Fruit fly (Drosophila melanogaster) whole organism, embryonic: Measurements from ENCODE around the gene CG11811.

Source experiments
- Atf6 ChIP-seq: fragments of 200-800 bp; sonication (Bioruptor generic); IDR thresholded peaks from 2 replicates; pipeline ENCODE4 v1.3.6; 2022; ENCODE audit warnings: missing biosample characterization, missing genetic modification characterization
- B-H2 ChIP-seq: fragments of 200-800 bp; sonication (Bioruptor generic); optimal IDR thresholded peaks from 2 replicates; lab custom pipeline; 2018; ENCODE audit warnings: missing biosample characterization, mild to moderate bottlenecking, missing genetic modification characterization
- Blimp-1 ChIP-seq: fragments of 200-800 bp; sonication (Bioruptor generic); optimal IDR thresholded peaks from 3 replicates; lab custom pipeline; 2018; ENCODE audit warnings: missing biosample characterization, missing genetic modification characterization, mild to moderate bottlenecking, moderate library complexity, missing genetic modification reagents
- Bteb2 ChIP-seq: fragments of 200-800 bp; sonication (Bioruptor generic); optimal IDR thresholded peaks from 2 replicates; lab custom pipeline; 2016; ENCODE audit warnings: missing biosample characterization, missing genetic modification characterization
- CG10209 ChIP-seq: fragments of 200-800 bp; sonication (Bioruptor generic); optimal IDR thresholded peaks from 3 replicates; lab custom pipeline; 2017; ENCODE audit warnings: missing biosample characterization, mild to moderate bottlenecking, missing genetic modification characterization, missing genetic modification reagents
- CG10462 ChIP-seq: fragments of 200-800 bp; sonication (Bioruptor generic); optimal IDR thresholded peaks from 2 replicates; lab custom pipeline; 2016; ENCODE audit warnings: missing biosample characterization, missing genetic modification characterization
- CG10543 ChIP-seq: fragments of 200-800 bp; sonication (Bioruptor generic); optimal IDR thresholded peaks from 3 replicates; lab custom pipeline; 2017; ENCODE audit warnings: missing biosample characterization, mild to moderate bottlenecking, missing genetic modification characterization, moderate library complexity
- CG11695 ChIP-seq: fragments of 200-800 bp; sonication (Bioruptor generic); IDR thresholded peaks from 3 replicates; pipeline ENCODE4 v1.3.6; 2022; ENCODE audit warnings: missing biosample characterization, missing genetic modification characterization
- CG12071 ChIP-seq: fragments of 200-800 bp; sonication (Bioruptor generic); optimal IDR thresholded peaks from 3 replicates; lab custom pipeline; 2018; ENCODE audit warnings: missing biosample characterization, mild to moderate bottlenecking, missing genetic modification characterization
- CG12236 ChIP-seq: fragments of 200-800 bp; sonication (Bioruptor generic); optimal IDR thresholded peaks from 2 replicates; lab custom pipeline; 2016; ENCODE audit warnings: missing biosample characterization, missing genetic modification characterization
- CG14860 ChIP-seq: fragments of 200-800 bp; sonication (Bioruptor generic); IDR thresholded peaks from 3 replicates; pipeline ENCODE4 v1.3.6; 2022; ENCODE audit warnings: missing biosample characterization, missing genetic modification characterization; ENCODE audit not compliant: partially characterized antibody
- CG17612 ChIP-seq: fragments of 200-800 bp; sonication (Bioruptor generic); IDR thresholded peaks from 2 replicates; pipeline ENCODE4 v1.3.6; 2022; ENCODE audit warnings: missing biosample characterization, missing genetic modification characterization
- CG17802 ChIP-seq: fragments of 200-800 bp; sonication (Bioruptor generic); optimal IDR thresholded peaks from 2 replicates; lab custom pipeline; 2018; ENCODE audit warnings: missing biosample characterization, mild to moderate bottlenecking, missing genetic modification characterization, moderate library complexity
- CG1792 ChIP-seq: fragments of 200-800 bp; sonication (Bioruptor generic); optimal IDR thresholded peaks from 2 replicates; lab custom pipeline; 2016; ENCODE audit warnings: missing biosample characterization, missing genetic modification characterization
- CG18476 ChIP-seq: fragments of 200-800 bp; sonication (Bioruptor generic); optimal IDR thresholded peaks from 2 replicates; lab custom pipeline; 2016; ENCODE audit warnings: missing biosample characterization, mild to moderate bottlenecking, missing genetic modification characterization
- CG2199 ChIP-seq: fragments of 200-800 bp; sonication (Bioruptor generic); IDR thresholded peaks from 3 replicates; pipeline ENCODE4 v1.3.6; 2022; ENCODE audit warnings: missing biosample characterization, missing genetic modification characterization
- CG30020 ChIP-seq: fragments of 200-800 bp; optimal IDR thresholded peaks from 2 replicates; lab custom pipeline; 2019; ENCODE audit warnings: missing biosample characterization, mild to moderate bottlenecking, missing genetic modification characterization, moderate library complexity
- CG32767 ChIP-seq: fragments of 200-800 bp; sonication (Bioruptor generic); IDR thresholded peaks from 2 replicates; pipeline ENCODE4 v1.3.6; 2022; ENCODE audit warnings: missing biosample characterization, missing genetic modification characterization
- CG33557 ChIP-seq: fragments of 200-800 bp; sonication (Bioruptor generic); optimal IDR thresholded peaks from 2 replicates; lab custom pipeline; 2019; ENCODE audit warnings: missing biosample characterization, mild to moderate bottlenecking, missing genetic modification characterization, moderate library complexity
- CG34376 ChIP-seq: fragments of 200-800 bp; sonication (Bioruptor generic); optimal IDR thresholded peaks from 2 replicates; lab custom pipeline; 2018; ENCODE audit warnings: missing biosample characterization, mild to moderate bottlenecking, missing genetic modification characterization
- CG5180 ChIP-seq: fragments of 200-800 bp; sonication (Bioruptor generic); optimal IDR thresholded peaks from 3 replicates; lab custom pipeline; 2017; ENCODE audit warnings: missing biosample characterization, missing genetic modification characterization, mild to moderate bottlenecking, moderate library complexity, missing genetic modification reagents
- CG5245 ChIP-seq: fragments of 200-800 bp; sonication (Bioruptor generic); optimal IDR thresholded peaks from 3 replicates; lab custom pipeline; 2016; ENCODE audit warnings: missing biosample characterization, missing genetic modification characterization
- CG6254 ChIP-seq: fragments of 200-800 bp; sonication (Bioruptor generic); optimal IDR thresholded peaks from 3 replicates; lab custom pipeline; 2017; ENCODE audit warnings: mild to moderate bottlenecking, missing biosample characterization, missing genetic modification reagents, missing genetic modification characterization
- CG6683 ChIP-seq: fragments of 200-800 bp; sonication (Bioruptor generic); optimal IDR thresholded peaks from 2 replicates; lab custom pipeline; 2017; ENCODE audit warnings: missing biosample characterization, mild to moderate bottlenecking, missing genetic modification characterization, missing genetic modification reagents
- CG6854 ChIP-seq: fragments of 200-800 bp; sonication (Bioruptor generic); optimal IDR thresholded peaks from 3 replicates; lab custom pipeline; 2017; ENCODE audit warnings: missing biosample characterization, mild to moderate bottlenecking, missing genetic modification characterization
- CG7271 ChIP-seq: fragments of 200-800 bp; sonication (Bioruptor generic); optimal IDR thresholded peaks from 2 replicates; lab custom pipeline; 2018; ENCODE audit warnings: missing biosample characterization, mild to moderate bottlenecking, missing genetic modification characterization, moderate library complexity
- CG9727 ChIP-seq: fragments of 200-800 bp; sonication (Bioruptor generic); optimal IDR thresholded peaks from 3 replicates; lab custom pipeline; 2017; ENCODE audit warnings: missing biosample characterization, mild to moderate bottlenecking, missing genetic modification characterization
- CG9817 ChIP-seq: fragments of 200-800 bp; sonication (Bioruptor generic); optimal IDR thresholded peaks from 2 replicates; lab custom pipeline; 2018; ENCODE audit warnings: missing biosample characterization, mild to moderate bottlenecking, missing genetic modification characterization, moderate library complexity
- CG9932 ChIP-seq: fragments of 200-800 bp; sonication (Bioruptor generic); IDR thresholded peaks from 2 replicates; pipeline ENCODE4 v1.3.6; 2022; ENCODE audit warnings: missing biosample characterization, missing genetic modification characterization
- CoRest ChIP-seq: fragments of 200-800 bp; sonication (Bioruptor generic); optimal IDR thresholded peaks from 3 replicates; lab custom pipeline; 2018; ENCODE audit warnings: missing biosample characterization, mild to moderate bottlenecking, missing genetic modification characterization, moderate library complexity
- Dbx ChIP-seq: fragments of 200-800 bp; sonication (Bioruptor generic); IDR thresholded peaks from 3 replicates; pipeline ENCODE4 v1.3.6; 2022; ENCODE audit warnings: missing biosample characterization, missing genetic modification characterization
- Ets65A ChIP-seq: fragments of 200-800 bp; sonication (Bioruptor generic); peaks from one replicate; lab custom pipeline; 2016; ENCODE audit warnings: missing biosample characterization, missing genetic modification characterization
- Hmx ChIP-seq: fragments of 200-800 bp; sonication (Bioruptor generic); optimal IDR thresholded peaks from 2 replicates; lab custom pipeline; 2016; ENCODE audit warnings: missing biosample characterization, missing genetic modification characterization
- Hr51 ChIP-seq, 2 experiments: fragments of 200-800 bp; sonication (Bioruptor generic); optimal IDR thresholded peaks; 2 replicates in 1 of 2; 3 replicates in 1 of 2; lab custom pipeline; 2016 to 2018; ENCODE audit warnings: missing biosample characterization in 2 of 2, missing genetic modification characterization in 2 of 2, mild to moderate bottlenecking in 1 of 2, moderate library complexity in 1 of 2
- Vsx1 ChIP-seq: fragments of 200-800 bp; sonication (Bioruptor generic); optimal IDR thresholded peaks from 2 replicates; lab custom pipeline; 2017; ENCODE audit warnings: missing biosample characterization, mild to moderate bottlenecking, missing genetic modification characterization, missing genetic modification reagents
- ara ChIP-seq: fragments of 200-800 bp; sonication (Bioruptor generic); IDR thresholded peaks from 2 replicates; pipeline ENCODE4 v1.3.6; 2022; ENCODE audit warnings: missing biosample characterization, missing genetic modification characterization
- br ChIP-seq: fragments of >200 bp; optimal IDR thresholded peaks from 2 replicates; lab custom pipeline; 2017
- btn ChIP-seq: fragments of 200-800 bp; sonication (Bioruptor generic); optimal IDR thresholded peaks from 2 replicates; lab custom pipeline; 2016; ENCODE audit warnings: missing biosample characterization, missing genetic modification characterization
- chn ChIP-seq: fragments of 200-800 bp; sonication (Bioruptor generic); optimal IDR thresholded peaks from 2 replicates; lab custom pipeline; 2016; ENCODE audit warnings: missing biosample characterization, missing genetic modification characterization
- dpn ChIP-seq, 2 experiments: fragments of 200-800 bp; sonication (Bioruptor generic); optimal IDR thresholded peaks; 3 replicates each; lab custom pipeline; 2016; ENCODE audit warnings: missing biosample characterization in 2 of 2, missing genetic modification characterization in 2 of 2
- eve ChIP-seq, 2 experiments: fragments of >200 bp; optimal IDR thresholded peaks; 2 replicates each; lab custom pipeline; 2017; ENCODE audit warnings: missing biosample characterization in 2 of 2, missing genetic modification characterization in 2 of 2
- ftz-f1 ChIP-seq: fragments of 200-800 bp; sonication (Bioruptor generic); optimal IDR thresholded peaks from 2 replicates; lab custom pipeline; 2016; ENCODE audit warnings: missing biosample characterization, missing genetic modification characterization
- gfzf ChIP-seq: fragments of 200-800 bp; sonication (Bioruptor generic); optimal IDR thresholded peaks from 2 replicates; lab custom pipeline; 2016; ENCODE audit warnings: missing biosample characterization, mild to moderate bottlenecking, missing genetic modification characterization, moderate library complexity
- hth ChIP-seq: fragments of >200 bp; optimal IDR thresholded peaks from 2 replicates; lab custom pipeline; 2017; ENCODE audit warnings: inconsistent platforms
- jing ChIP-seq: fragments of 200-800 bp; sonication (Bioruptor generic); optimal IDR thresholded peaks from 2 replicates; lab custom pipeline; 2018; ENCODE audit warnings: missing biosample characterization, mild to moderate bottlenecking, missing genetic modification characterization
- mirr ChIP-seq: fragments of 200-800 bp; sonication (Bioruptor generic); optimal IDR thresholded peaks from 3 replicates; lab custom pipeline; 2018; ENCODE audit warnings: missing biosample characterization, mild to moderate bottlenecking, missing genetic modification characterization
- pfk ChIP-seq: fragments of 200-800 bp; sonication (Bioruptor generic); optimal IDR thresholded peaks from 2 replicates; lab custom pipeline; 2018; ENCODE audit warnings: missing biosample characterization, mild to moderate bottlenecking, missing genetic modification characterization, moderate library complexity
- tio ChIP-seq: fragments of 200-800 bp; sonication (Bioruptor generic); optimal IDR thresholded peaks from 2 replicates; lab custom pipeline; 2017; ENCODE audit warnings: missing biosample characterization, missing genetic modification characterization, inconsistent platforms
- trh ChIP-seq: fragments of 200-800 bp; sonication (Bioruptor generic); optimal IDR thresholded peaks from 2 replicates; lab custom pipeline; 2016; ENCODE audit warnings: missing biosample characterization, missing genetic modification characterization
- vnd ChIP-seq: fragments of 200-800 bp; sonication (Bioruptor generic); IDR thresholded peaks from 3 replicates; pipeline ENCODE4 v1.3.6; 2022; ENCODE audit warnings: missing biosample characterization, missing genetic modification characterization; ENCODE audit not compliant: partially characterized antibody
- zen ChIP-seq: fragments of 200-800 bp; sonication (Bioruptor generic); optimal IDR thresholded peaks from 3 replicates; lab custom pipeline; 2018; ENCODE audit warnings: missing biosample characterization, mild to moderate bottlenecking, missing genetic modification characterization, moderate library complexity

Gene CG11811

DNA sequence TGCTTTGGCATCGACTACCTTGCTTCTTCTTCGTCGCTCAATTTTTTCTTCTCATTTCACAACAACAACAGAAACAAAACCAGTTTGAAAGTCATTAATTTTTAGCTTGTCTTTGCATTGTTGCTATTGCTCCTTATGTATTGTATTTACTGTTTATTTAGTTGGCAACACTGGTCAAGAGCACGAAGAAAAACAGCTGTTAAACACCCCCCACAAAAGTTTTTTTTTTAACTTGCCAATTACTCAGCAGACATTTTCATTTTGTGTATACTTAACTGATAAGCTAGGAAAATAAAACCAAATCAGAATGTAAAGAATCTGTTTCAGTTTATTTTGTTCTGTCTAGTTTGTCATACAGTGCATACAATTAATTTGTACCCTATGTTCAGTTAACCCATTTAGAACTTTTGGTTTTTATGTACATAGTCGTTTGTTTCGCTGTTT, 11.1 kb upstream of the CG11811 start (continued):
- TF ChIP-seq CG1792 (no peak), Atf6 (GFP tag; lab: Robert Waterston, UW) (no peak; the same call in 1 of the 2 replicates), CG5245 (GFP tag; lab: Kevin White, UChicago) (no peak), vnd (GFP tag; lab: Robert Waterston, UW) (no peak), CG9727 (GFP tag; lab: Kevin White, UChicago) (peak; percentile 36), CG10462 (GFP tag; lab: Kevin White, UChicago) (no peak), CG10543 (GFP tag; lab: Kevin White, UChicago) (peak; percentile 62), CG5180 (GFP tag; lab: Kevin White, UChicago) (peak; percentile 22), CG12071 (peak; percentile 29), CG14860 (GFP tag; lab: Robert Waterston, UW) (no peak), tio (GFP tag; lab: Kevin White, UChicago) (no peak), CG33557 (GFP tag; lab: Kevin White, UChicago) (no peak), ftz-f1 (no peak), Dbx (GFP tag; lab: Robert Waterston, UW) (no peak), eve (GFP tag; optimal IDR thresholded peaks at IDR 0.05; lab: Kevin White, UChicago) (no peak), dpn (GFP tag; optimal IDR thresholded peaks at IDR 0.05; lab: Kevin White, UChicago) (peak; percentile 8 to 33), CG6854 (GFP tag; lab: Kevin White, UChicago) (no peak), CG17612 (GFP tag; lab: Robert Waterston, UW) (no peak), Blimp-1 (GFP tag; lab: Kevin White, UChicago) (peak; percentile 38), pfk (GFP tag; lab: Kevin White, UChicago) (no peak), CG2199 (GFP tag; lab: Robert Waterston, UW) (no peak), CG6254 (GFP tag; lab: Kevin White, UChicago) (no peak), ara (GFP tag; lab: Robert Waterston, UW) (no peak), CG6683 (GFP tag; lab: Kevin White, UChicago) (no peak), CoRest (tag; lab: Kevin White, UChicago) (peak; percentile 4), CG9932 (GFP tag; lab: Robert Waterston, UW) (no peak), B-H2 (GFP tag; lab: Kevin White, UChicago) (peak; percentile 21), Vsx1 (GFP tag; lab: Kevin White, UChicago) (no peak), CG34376 (GFP tag; lab: Kevin White, UChicago) (peak; percentile 9), CG10209 (no peak), CG32767 (peak; percentile 53; the same call in 1 of the 2 replicates), br (lab: Kevin White, UChicago) (no peak), btn (GFP tag; lab: Kevin White, UChicago) (no peak), CG17802 (no peak), Ets65A (GFP tag; lab: Kevin White, UChicago) (no peak), Hr51 (GFP tag; optimal IDR thresholded peaks at IDR 0.05; lab: Kevin White, UChicago) (peak in 1 of 2 experiments; percentile 31), gfzf (GFP tag; lab: Kevin White, UChicago) (no peak), CG7271 (tag; lab: Kevin White, UChicago) (no peak), hth (lab: Kevin White, UChicago) (no peak), Hmx (no peak), CG30020 (tag; lab: Kevin White, UChicago) (no peak), zen (tag; lab: Kevin White, UChicago) (no peak), jing (GFP tag; lab: Kevin White, UChicago) (no peak), mirr (GFP tag; lab: Kevin White, UChicago) (no peak), Bteb2 (GFP tag; lab: Kevin White, UChicago) (peak; percentile 2), chn (GFP tag; lab: Kevin White, UChicago) (no peak), trh (GFP tag; lab: Kevin White, UChicago) (no peak), CG9817 (tag; lab: Kevin White, UChicago) (no peak), CG12236 (no peak), CG18476 (no peak), CG11695 (GFP tag; lab: Robert Waterston, UW) (peak; percentile 40; the same call in 1 of the 3 replicates)
